Worm (Caenorhabditis elegans) whole organism, L1 larva: ENCODE data around the gene str-240.

Experiments used
- blmp-1 ChIP-seq: fragments of 150-350 bp; optimal IDR thresholded peaks from 2 replicates; lab custom pipeline; 2014; ENCODE audit warnings: missing biosample characterization, missing genetic modification characterization
- ceh-8 ChIP-seq: fragments of 200-800 bp; sonication (Bioruptor generic); optimal IDR thresholded peaks from 2 replicates; lab custom pipeline; 2018; ENCODE audit warnings: mild to moderate bottlenecking, missing genetic modification characterization, moderate library complexity, missing compliant biosample characterization
- egl-27 ChIP-seq, 2 experiments: fragments of 150-350 bp in 1 of 2; sonication (generic microtip); optimal IDR thresholded peaks; 3 replicates each; lab custom pipeline; 2017 to 2018; ENCODE audit warnings: missing biosample characterization in 2 of 2, missing genetic modification characterization in 2 of 2, missing genetic modification reagents in 2 of 2
- elt-3 ChIP-seq, 6 experiments: fragments of 150-350 bp in 1 of 6; sonication (generic microtip); optimal IDR thresholded peaks; 2 replicates each; lab custom pipeline; 2017 to 2018; ENCODE audit warnings: missing biosample characterization in 6 of 6, missing genetic modification characterization in 6 of 6, inconsistent platforms in 1 of 6
- fos-1 ChIP-seq: fragments of 150-350 bp; optimal IDR thresholded peaks from 2 replicates; lab custom pipeline; 2014; ENCODE audit warnings: missing biosample characterization, missing genetic modification characterization
- lin-14 ChIP-seq: fragments of 200-800 bp; sonication (Bioruptor generic); optimal IDR thresholded peaks from 2 replicates; lab custom pipeline; 2018; ENCODE audit warnings: mild to moderate bottlenecking, missing genetic modification characterization, moderate library complexity, missing compliant biosample characterization
- lin-39 ChIP-seq: fragments of 150-350 bp; optimal IDR thresholded peaks from 2 replicates; lab custom pipeline; 2014; ENCODE audit warnings: missing biosample characterization, missing genetic modification reagents, missing genetic modification characterization
- mdl-1 ChIP-seq, 2 experiments: fragments of 150-350 bp; optimal IDR thresholded peaks; 2 replicates each; lab custom pipeline; 2014 to 2017; ENCODE audit warnings: missing biosample characterization in 2 of 2, missing genetic modification characterization in 2 of 2, inconsistent platforms in 1 of 2
- nhr-77 ChIP-seq: fragments of 150-350 bp; optimal IDR thresholded peaks from 2 replicates; lab custom pipeline; 2014; ENCODE audit warnings: missing biosample characterization, missing genetic modification characterization
- rnt-1 ChIP-seq: sonication (generic microtip); optimal IDR thresholded peaks from 2 replicates; lab custom pipeline; 2016; ENCODE audit warnings: mild to moderate bottlenecking, missing genetic modification characterization, moderate library complexity, missing compliant biosample characterization
- skn-1 ChIP-seq: fragments of 150-350 bp; optimal IDR thresholded peaks from 2 replicates; lab custom pipeline; 2014; ENCODE audit warnings: missing biosample characterization, missing genetic modification characterization
- sox-4 ChIP-seq: sonication (generic microtip); optimal IDR thresholded peaks from 2 replicates; lab custom pipeline; 2016; ENCODE audit warnings: missing genetic modification characterization, missing compliant biosample characterization
- ztf-11 ChIP-seq, 2 experiments: sonication (generic microtip); optimal IDR thresholded peaks; 2 replicates each; lab custom pipeline; 2016 to 2017; ENCODE audit warnings: missing genetic modification characterization in 2 of 2, missing biosample characterization in 1 of 2, missing compliant biosample characterization in 1 of 2

DNA sequence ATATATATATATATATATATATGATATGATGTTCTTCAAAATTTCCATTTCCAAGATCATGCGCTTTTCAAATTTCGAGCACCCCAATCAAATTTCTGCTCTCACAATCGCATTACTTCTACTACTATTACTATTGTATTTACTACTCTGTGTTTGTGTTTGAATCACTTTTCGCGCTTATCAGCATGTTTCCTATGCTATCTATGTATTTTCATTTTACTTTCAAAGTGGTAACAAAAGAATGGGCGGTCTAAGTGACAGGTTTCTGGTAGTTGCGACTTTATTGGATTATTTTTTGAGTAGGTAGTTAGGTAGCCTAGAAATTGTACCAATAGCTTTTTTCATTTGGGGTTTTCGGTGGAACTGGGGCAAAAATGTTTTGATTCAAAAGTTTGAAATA, 36.4 kb upstream of the str-240 start:
- TF ChIP-seq elt-3 (tag; optimal IDR thresholded peaks at IDR 0.05; lab: Kevin White, UChicago) = no peak
- TF ChIP-seq ztf-11 (tag; optimal IDR thresholded peaks at IDR 0.05; lab: Kevin White, UChicago) = no peak
- TF ChIP-seq fos-1 (tag; lab: Kevin White, UChicago) = no peak
- TF ChIP-seq blmp-1 (tag; lab: Kevin White, UChicago) = no peak
- TF ChIP-seq lin-14 (GFP tag; lab: Kevin White, UChicago) = no peak
- TF ChIP-seq nhr-77 (tag; lab: Kevin White, UChicago) = no peak
- TF ChIP-seq skn-1 = no peak
- no peak for TF ChIP-seq ceh-8 (GFP tag; lab: Kevin White, UChicago)
- no peak for TF ChIP-seq rnt-1 (tag; lab: Kevin White, UChicago)
- no peak for TF ChIP-seq lin-39 (tag; lab: Kevin White, UChicago)
- no peak for TF ChIP-seq sox-4 (tag; lab: Kevin White, UChicago)
- no peak for TF ChIP-seq egl-27 (tag; optimal IDR thresholded peaks at IDR 0.05; lab: Kevin White, UChicago)
- no peak for TF ChIP-seq mdl-1 (tag; optimal IDR thresholded peaks at IDR 0.05; lab: Kevin White, UChicago)
